Worm (Caenorhabditis elegans) whole organism, midembryonic: ENCODE measurements around the gene F35D2.6.

Experiments
- T22C8.4 ChIP-seq: fragments of 200-800 bp; sonication (Bioruptor generic); IDR thresholded peaks from 2 replicates; pipeline ENCODE4 v1.3.6; 2022; ENCODE audit warnings: missing genetic modification characterization, missing compliant biosample characterization
- cog-1 ChIP-seq: sonication (generic microtip); optimal IDR thresholded peaks from 2 replicates; lab custom pipeline; 2016; ENCODE audit warnings: missing genetic modification characterization, missing compliant biosample characterization
- flt-1 ChIP-seq: fragments of 200-800 bp; sonication (Bioruptor generic); IDR thresholded peaks from 2 replicates; pipeline ENCODE4 v1.3.6; 2022; ENCODE audit warnings: missing genetic modification characterization, missing compliant biosample characterization
- klf-2 ChIP-seq: fragments of 200-800 bp; sonication (Bioruptor generic); conservative IDR thresholded peaks from 2 replicates; pipeline ENCODE4 v1.3.6; 2022; ENCODE audit warnings: missing genetic modification reagents, missing genetic modification characterization, missing compliant biosample characterization
- med-1 ChIP-seq: sonication (generic microtip); optimal IDR thresholded peaks from 2 replicates; lab custom pipeline; 2017; ENCODE audit warnings: missing genetic modification characterization, mild to moderate bottlenecking, missing compliant biosample characterization, antibody characterized with exemption, missing genetic modification reagents; ENCODE audit not compliant: insufficient read depth
- ref-1 ChIP-seq: fragments of 200-800 bp; sonication (Bioruptor generic); conservative IDR thresholded peaks from 2 replicates; pipeline ENCODE4 v1.3.6; 2022; ENCODE audit warnings: missing genetic modification reagents, missing genetic modification characterization, missing compliant biosample characterization
- tab-1 ChIP-seq: fragments of 200-800 bp; sonication (Bioruptor generic); IDR thresholded peaks from 2 replicates; pipeline ENCODE4 v1.3.6; 2022; ENCODE audit warnings: missing genetic modification characterization, missing compliant biosample characterization
- ztf-23 ChIP-seq: fragments of 200-800 bp; sonication (Bioruptor generic); IDR thresholded peaks from 2 replicates; pipeline ENCODE4 v1.3.6; 2022; ENCODE audit warnings: missing genetic modification reagents, missing genetic modification characterization, missing compliant biosample characterization
- ztf-29 ChIP-seq: fragments of 200-800 bp; sonication (Bioruptor generic); IDR thresholded peaks from 2 replicates; pipeline ENCODE4 v1.3.6; 2022; ENCODE audit warnings: missing genetic modification reagents, missing genetic modification characterization, missing compliant biosample characterization

Gene F35D2.6

ce11 chrII:7558864-7559263, 18.6 kb upstream of the F35D2.6 start:
- TF ChIP-seq ztf-29 (GFP tag; lab: Robert Waterston, UW) = no peak
- no peak for TF ChIP-seq flt-1 (GFP tag; lab: Robert Waterston, UW)
- no peak for TF ChIP-seq T22C8.4
- TF ChIP-seq tab-1 (GFP tag; lab: Robert Waterston, UW) = no peak
- no peak for TF ChIP-seq ztf-23 (GFP tag; lab: Robert Waterston, UW)
- TF ChIP-seq cog-1 (tag; lab: Kevin White, UChicago) = no peak
- TF ChIP-seq ref-1 (GFP tag; lab: Robert Waterston, UW) = no peak

ce11 chrII:7560844-7561243, 16.7 kb upstream of the F35D2.6 start:
- no peak for TF ChIP-seq klf-2 (GFP tag; lab: Robert Waterston, UW)
- no peak for TF ChIP-seq cog-1 (tag; lab: Kevin White, UChicago)
- no peak for TF ChIP-seq ref-1 (GFP tag; lab: Robert Waterston, UW)
- TF ChIP-seq med-1 (GFP tag; lab: Kevin White, UChicago) = no peak
- TF ChIP-seq tab-1 (GFP tag; lab: Robert Waterston, UW) = no peak
- TF ChIP-seq ztf-29 (GFP tag; lab: Robert Waterston, UW) = no peak
- no peak for TF ChIP-seq flt-1 (GFP tag; lab: Robert Waterston, UW)

DNA sequence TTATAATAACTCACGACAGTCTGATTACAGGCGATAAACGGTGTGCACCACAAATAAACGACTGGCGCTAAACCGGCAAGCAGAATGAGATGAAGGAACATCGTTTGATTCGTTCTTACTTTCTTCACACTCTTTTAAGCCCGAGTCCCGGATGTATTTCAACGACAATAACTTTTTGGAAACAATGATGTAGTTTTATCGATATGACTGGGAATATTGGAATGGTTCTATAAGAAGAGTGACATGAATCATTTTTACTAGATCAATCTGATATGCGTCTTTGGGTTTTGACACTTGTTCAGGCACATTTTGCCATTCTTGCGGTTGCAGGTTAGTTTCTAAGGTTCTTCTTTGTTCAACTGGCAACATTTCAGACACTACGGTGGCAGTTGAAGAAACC, 16.0 kb upstream of the F35D2.6 start, which contains the start of the genes ZK1290.11 and ZK1290.1:
TSS of gene ZK1290.11 (minus strand) at position 101 of the 400 bp plus-strand sequence.
TSS of gene ZK1290.1 (plus strand) at position 271 of the 400 bp plus-strand sequence.
- TF ChIP-seq ztf-29 (GFP tag; lab: Robert Waterston, UW) (no peak), tab-1 (GFP tag; lab: Robert Waterston, UW) (no peak), T22C8.4 (no peak), med-1 (GFP tag; lab: Kevin White, UChicago) (no peak), klf-2 (GFP tag; lab: Robert Waterston, UW) (no peak), ref-1 (GFP tag; lab: Robert Waterston, UW) (no peak), flt-1 (GFP tag; lab: Robert Waterston, UW) (no peak), ztf-23 (GFP tag; lab: Robert Waterston, UW) (no peak), cog-1 (tag; lab: Kevin White, UChicago) (no peak)

DNA sequence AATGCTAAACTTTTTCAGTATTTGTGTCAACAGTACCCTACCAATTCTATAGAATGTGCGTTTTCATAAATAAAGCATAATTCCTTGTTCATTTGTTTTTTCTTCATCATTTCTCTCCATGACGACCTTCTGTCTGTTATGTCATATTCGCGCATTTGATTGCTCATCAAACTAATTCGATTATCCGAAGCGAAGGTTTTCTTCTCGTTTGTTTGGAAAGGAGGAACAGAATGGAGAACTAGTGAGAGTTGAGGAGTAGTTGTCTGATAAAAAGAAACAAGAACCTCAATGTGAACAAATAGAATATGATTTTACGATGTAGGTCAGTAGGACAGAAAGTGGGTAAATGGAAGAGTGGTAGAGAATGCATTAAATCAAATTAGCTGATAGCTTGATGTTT, 14.9 kb upstream of the F35D2.6 start:
- TF ChIP-seq ztf-23 (GFP tag; lab: Robert Waterston, UW) = no peak
- TF ChIP-seq cog-1 (tag; lab: Kevin White, UChicago) = no peak
- no peak for TF ChIP-seq tab-1 (GFP tag; lab: Robert Waterston, UW)
- no peak for TF ChIP-seq ztf-29 (GFP tag; lab: Robert Waterston, UW)
- TF ChIP-seq med-1 (GFP tag; lab: Kevin White, UChicago) = no peak
- no peak for TF ChIP-seq flt-1 (GFP tag; lab: Robert Waterston, UW)
- no peak for TF ChIP-seq ref-1 (GFP tag; lab: Robert Waterston, UW)
- no peak for TF ChIP-seq klf-2 (GFP tag; lab: Robert Waterston, UW)

DNA sequence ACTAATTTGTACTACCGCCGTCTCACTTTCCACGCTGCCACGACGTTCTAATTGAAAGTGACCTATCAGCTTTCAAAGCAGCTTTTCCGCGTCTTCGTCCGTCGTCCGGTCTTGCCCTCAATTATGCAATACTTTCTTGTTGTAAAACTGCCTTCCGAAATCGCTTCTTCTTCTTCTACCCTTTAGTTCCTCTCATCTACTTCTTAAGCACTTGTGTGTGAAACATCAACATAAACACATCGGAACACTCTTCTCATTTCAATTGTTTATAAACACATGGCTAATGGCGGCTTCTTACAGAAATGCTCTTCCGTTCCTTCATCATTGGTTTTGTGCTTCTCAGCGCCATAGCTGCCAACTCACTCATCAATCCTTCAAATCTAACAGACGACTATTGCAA, 7.2 kb upstream of the F35D2.6 start, which contains the start of gene F35D2.3:
TSS of gene F35D2.3 (plus strand) at position 301 of the 400 bp plus-strand sequence.
- no peak for TF ChIP-seq cog-1 (tag; lab: Kevin White, UChicago)
- TF ChIP-seq med-1 (GFP tag; lab: Kevin White, UChicago) = no peak
- no peak for TF ChIP-seq tab-1 (GFP tag; lab: Robert Waterston, UW)
- no peak for TF ChIP-seq ztf-23 (GFP tag; lab: Robert Waterston, UW)
- TF ChIP-seq klf-2 (GFP tag; lab: Robert Waterston, UW) = no peak
- TF ChIP-seq ztf-29 (GFP tag; lab: Robert Waterston, UW) = no peak
- TF ChIP-seq ref-1 (GFP tag; lab: Robert Waterston, UW) = no peak
- TF ChIP-seq T22C8.4 = no peak
- TF ChIP-seq flt-1 (GFP tag; lab: Robert Waterston, UW) = no peak

ce11 chrII:7570820-7571219, 6.7 kb upstream of the F35D2.6 start:
- TF ChIP-seq T22C8.4 (no peak), ztf-23 (GFP tag; lab: Robert Waterston, UW) (no peak), flt-1 (GFP tag; lab: Robert Waterston, UW) (no peak), ztf-29 (GFP tag; lab: Robert Waterston, UW) (no peak), tab-1 (GFP tag; lab: Robert Waterston, UW) (no peak), cog-1 (tag; lab: Kevin White, UChicago) (no peak), klf-2 (GFP tag; lab: Robert Waterston, UW) (no peak)

DNA sequence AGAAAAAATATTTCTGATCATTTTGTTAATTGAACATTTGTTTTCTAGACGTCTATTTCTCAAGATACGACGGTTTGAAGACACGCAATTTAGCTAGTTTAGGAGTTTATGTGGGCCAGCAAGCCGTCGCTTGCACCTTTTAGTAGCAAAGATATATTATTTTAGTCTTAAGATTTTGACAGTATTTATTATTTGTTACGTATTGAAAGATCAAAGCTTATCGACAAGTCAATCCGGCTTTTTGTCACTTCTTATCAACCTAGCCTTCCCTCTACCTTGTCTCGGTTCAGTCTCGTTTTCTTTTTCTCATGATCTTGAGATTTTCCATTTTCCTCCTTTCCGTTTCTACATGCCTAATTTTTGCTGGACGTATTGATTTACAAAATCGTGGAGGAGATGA, 3.4 kb upstream of the F35D2.6 start, which contains the start of gene F35D2.2:
TSS of gene F35D2.2 (plus strand) at position 301 of the 400 bp plus-strand sequence.
- TF ChIP-seq ztf-29 (GFP tag; lab: Robert Waterston, UW) (no peak), T22C8.4 (no peak), ref-1 (GFP tag; lab: Robert Waterston, UW) (no peak), ztf-23 (GFP tag; lab: Robert Waterston, UW) (no peak), flt-1 (GFP tag; lab: Robert Waterston, UW) (no peak)

DNA sequence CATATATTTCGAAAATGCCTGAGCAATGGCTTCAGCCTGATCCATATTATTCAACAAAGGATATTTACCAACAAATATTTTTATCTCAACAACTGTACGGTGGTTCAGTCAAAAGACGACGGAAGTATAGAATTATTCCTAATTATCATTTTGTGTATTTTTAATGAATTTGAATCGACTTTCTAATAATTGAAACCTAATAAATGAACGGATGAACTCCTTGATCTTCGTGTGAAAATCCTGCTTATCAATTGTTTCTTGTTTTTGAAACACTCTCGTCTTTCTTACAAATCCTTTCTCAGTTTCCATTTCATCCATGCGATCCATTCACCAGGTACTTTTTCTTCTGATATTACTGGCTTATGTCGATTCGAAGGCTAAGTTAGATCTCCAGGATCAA, 1.9 kb upstream of the F35D2.6 start, which contains the start of gene F35D2.1:
TSS of gene F35D2.1 (plus strand) at position 301 of the 400 bp plus-strand sequence.
- no peak for TF ChIP-seq T22C8.4
- no peak for TF ChIP-seq klf-2 (GFP tag; lab: Robert Waterston, UW)
- no peak for TF ChIP-seq med-1 (GFP tag; lab: Kevin White, UChicago)
- no peak for TF ChIP-seq ztf-29 (GFP tag; lab: Robert Waterston, UW)

ce11 chrII:7583555-7583954, 6.0 kb downstream of the F35D2.6 start, which contains the start of gene mks-3:
Gene mks-3, minus strand, starts transcription at chrII:7583655.
- TF ChIP-seq klf-2 (GFP tag; lab: Robert Waterston, UW) (no peak), flt-1 (GFP tag; lab: Robert Waterston, UW) (no peak), med-1 (GFP tag; lab: Kevin White, UChicago) (no peak), ref-1 (GFP tag; lab: Robert Waterston, UW) (no peak), T22C8.4 (no peak), ztf-29 (GFP tag; lab: Robert Waterston, UW) (no peak), ztf-23 (GFP tag; lab: Robert Waterston, UW) (no peak), cog-1 (tag; lab: Kevin White, UChicago) (no peak), tab-1 (GFP tag; lab: Robert Waterston, UW) (no peak)
